Worm (Caenorhabditis elegans): ENCODE data around the gene elt-3.

elt-3 gene

DNA sequence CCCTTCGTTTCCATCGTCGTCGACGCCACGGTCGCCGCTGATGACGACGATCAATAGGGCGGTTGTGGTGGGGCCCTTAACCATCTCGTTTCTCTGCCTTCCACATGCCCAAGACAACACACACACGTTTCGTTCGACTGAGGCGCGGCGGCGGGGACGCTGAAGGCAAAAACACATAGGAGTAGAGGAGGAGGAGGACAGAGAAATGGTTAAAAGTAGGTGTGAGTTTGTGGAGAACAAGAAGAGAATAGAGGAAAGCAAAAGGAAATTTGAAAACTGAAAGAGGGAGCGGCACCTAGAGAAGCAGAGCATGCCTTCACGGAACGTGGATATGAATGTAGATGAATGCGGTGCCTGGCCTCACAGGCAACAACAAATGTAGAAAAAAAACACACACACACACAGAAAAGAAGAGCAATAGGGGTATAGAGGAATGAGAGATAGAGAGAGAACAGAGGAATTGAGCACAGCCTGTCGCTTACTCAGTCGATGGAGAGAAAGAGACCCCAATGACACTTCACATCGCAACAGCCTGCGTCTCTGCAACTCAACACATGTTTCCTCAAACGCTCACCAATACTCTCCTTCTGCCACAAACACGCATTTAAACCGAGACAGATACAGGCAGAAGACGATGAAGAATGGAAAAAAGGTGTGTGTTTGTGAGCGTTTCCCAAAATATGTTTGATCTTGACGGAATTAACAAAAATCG is 34.7 kb downstream of the elt-3 start (continued):
- peak; percentile 47 for TF ChIP-seq spr-1 (tag; optimal IDR thresholded peaks at IDR 0.05)
- TF ChIP-seq F44E2.7 (GFP tag; IDR thresholded peaks at IDR 0.05): no peak
- no peak for TF ChIP-seq F49E8.2 (tag; optimal IDR thresholded peaks at IDR 0.05; ENCODE audit: borderline replicate concordance)
- peak; percentile 96 for TF ChIP-seq aha-1 (tag)
- TF ChIP-seq madf-5 (GFP tag; IDR thresholded peaks at IDR 0.05): 0 out of 4 replicates have a peak, but pooled peaks of 1 of the 2 experiments have one; percentile 5
- peak; percentile 46 for TF ChIP-seq nhr-10 (tag; optimal IDR thresholded peaks at IDR 0.05)
- peak; percentile 73 for TF ChIP-seq nhr-48 (tag; optimal IDR thresholded peaks at IDR 0.05)
- TF ChIP-seq lin-13 (GFP tag; optimal IDR thresholded peaks at IDR 0.05): no peak
- TF ChIP-seq hlh-11 (tag; optimal IDR thresholded peaks at IDR 0.05): peak; percentile 96
- TF ChIP-seq mdl-1 (tag; optimal IDR thresholded peaks at IDR 0.05): peak; percentile 58 to 93
- TF ChIP-seq mes-2 (tag; optimal IDR thresholded peaks at IDR 0.05; ENCODE audit: poor library complexity, severe bottlenecking): peak; percentile 69
- peak; percentile 25 for TF ChIP-seq pqm-1 (tag; optimal IDR thresholded peaks at IDR 0.05)
- TF ChIP-seq mep-1 (tag; optimal IDR thresholded peaks at IDR 0.05): peak; percentile 90
- TF ChIP-seq daf-8 (GFP tag; IDR thresholded peaks at IDR 0.05): 0 out of 2 replicates have a peak, but pooled peaks have one; percentile 12
- TF ChIP-seq dmd-8 (GFP tag; IDR thresholded peaks at IDR 0.05): no peak
- TF ChIP-seq daf-16 (GFP tag; optimal IDR thresholded peaks at IDR 0.05): peak in 1 of 2 experiments; percentile 83
- TF ChIP-seq daf-16 (tag; optimal IDR thresholded peaks at IDR 0.05): peak; percentile 71
- TF ChIP-seq dve-1 (tag; optimal IDR thresholded peaks at IDR 0.05; ENCODE audit: insufficient read depth): peak; percentile 94
- peak; percentile 59 for TF ChIP-seq hlh-30 (tag; optimal IDR thresholded peaks at IDR 0.05; ENCODE audit: insufficient read depth)
- peak in 1 of 2 experiments; percentile 98 for TF ChIP-seq unc-62 (GFP tag; optimal IDR thresholded peaks at IDR 0.05 in 1 of 2)
- TF ChIP-seq unc-62 (tag; optimal IDR thresholded peaks at IDR 0.05): no peak
- no peak for TF ChIP-seq lir-3 (tag; optimal IDR thresholded peaks at IDR 0.05)
- TF ChIP-seq unc-130 (GFP tag; optimal IDR thresholded peaks at IDR 0.05): no peak
- no peak for TF ChIP-seq spr-3 (GFP tag; optimal IDR thresholded peaks at IDR 0.05)
- TF ChIP-seq ceh-62 (tag; optimal IDR thresholded peaks at IDR 0.05): no peak
- no peak for TF ChIP-seq nhr-25 (tag; optimal IDR thresholded peaks at IDR 0.05; ENCODE audit: borderline replicate concordance, insufficient read depth)
- TF ChIP-seq nhr-237 (tag; optimal IDR thresholded peaks at IDR 0.05): no peak
- TF ChIP-seq ctbp-1 (GFP tag; IDR thresholded peaks at IDR 0.05): peak; percentile 86
- no peak for TF ChIP-seq F10B5.3 (tag; optimal IDR thresholded peaks at IDR 0.05)
- peak; percentile 52 for TF ChIP-seq gei-8 (GFP tag; optimal IDR thresholded peaks at IDR 0.05)
- no peak for TF ChIP-seq unc-39 (tag; optimal IDR thresholded peaks at IDR 0.05)
- no peak for TF ChIP-seq vab-7 (GFP tag; IDR thresholded peaks at IDR 0.05)
- no peak for TF ChIP-seq ZK337.2 (GFP tag; IDR thresholded peaks at IDR 0.05)
- TF ChIP-seq madf-9 (GFP tag; conservative IDR thresholded peaks at IDR 0.05): no peak
- TF ChIP-seq T20F7.1 (GFP tag; optimal IDR thresholded peaks at IDR 0.05): peak; percentile 56
- peak; percentile 88 for TF ChIP-seq hmg-1.1 (GFP tag; IDR thresholded peaks at IDR 0.05)
- TF ChIP-seq ceh-82 (tag; optimal IDR thresholded peaks at IDR 0.05): no peak
- TF ChIP-seq pha-4 (GFP tag; IDR thresholded peaks at IDR 0.05): peak; percentile 69
- no peak for TF ChIP-seq pha-4 (tag; optimal IDR thresholded peaks at IDR 0.05)
- TF ChIP-seq Y75B8A.6 (GFP tag; IDR thresholded peaks at IDR 0.05): no peak
- peak; percentile 44 for TF ChIP-seq nhr-102 (tag; optimal IDR thresholded peaks at IDR 0.05)

DNA sequence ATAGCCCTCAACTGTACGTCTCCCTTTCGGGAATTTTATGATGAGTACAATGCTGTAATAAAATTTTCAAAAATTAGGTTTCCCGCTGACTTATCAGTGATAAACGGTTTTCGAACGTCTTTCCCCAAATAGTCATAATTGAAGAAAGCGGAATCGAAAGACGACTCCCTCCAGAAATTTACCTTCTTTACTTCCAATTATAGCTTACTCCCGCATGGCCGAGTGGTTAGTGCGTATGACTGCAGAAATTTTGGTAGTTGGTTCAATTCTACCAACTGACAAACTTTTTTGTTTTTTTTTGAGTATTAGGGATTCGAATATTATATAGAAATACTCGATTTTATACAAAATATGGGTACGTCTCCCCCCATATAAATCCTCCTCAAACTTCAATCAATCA is 38.4 kb downstream of the elt-3 start:
- TF ChIP-seq T26A8.4 (GFP tag; IDR thresholded peaks at IDR 0.05): peak; percentile 81
- peak; percentile 38; the same call in 1 of the 2 replicates for TF ChIP-seq nhr-42 (GFP tag; IDR thresholded peaks at IDR 0.05)
- peak; percentile 87 for TF ChIP-seq nhr-41 (GFP tag; IDR thresholded peaks at IDR 0.05)
- peak; percentile 68 for TF ChIP-seq madf-9 (GFP tag; conservative IDR thresholded peaks at IDR 0.05)
- peak; percentile 89 for TF ChIP-seq snpc-1.2 (GFP tag; IDR thresholded peaks at IDR 0.05)
- peak; percentile 72 for TF ChIP-seq vab-7 (GFP tag; IDR thresholded peaks at IDR 0.05)
- TF ChIP-seq Y48G9A.11 (GFP tag; IDR thresholded peaks at IDR 0.05): peak; percentile 75
- peak; percentile 74 for TF ChIP-seq lin-38 (GFP tag; IDR thresholded peaks at IDR 0.05)
- TF ChIP-seq Y105C5A.15 (GFP tag; IDR thresholded peaks at IDR 0.05): peak; percentile 62; the same call in 1 of the 2 replicates
- TF ChIP-seq lin-29 (GFP tag; IDR thresholded peaks at IDR 0.05): peak; percentile 33; the same call in 1 of the 2 replicates
- peak; percentile 96 for TF ChIP-seq lim-7 (GFP tag; IDR thresholded peaks at IDR 0.05)
- peak; percentile 68; the same call in 1 of the 2 replicates for TF ChIP-seq ctbp-1 (GFP tag; IDR thresholded peaks at IDR 0.05)
- peak; percentile 32; the same call in 1 of the 2 replicates for TF ChIP-seq hmg-1.1 (GFP tag; IDR thresholded peaks at IDR 0.05)
- TF ChIP-seq egl-43 (GFP tag; IDR thresholded peaks at IDR 0.05): peak; percentile 90

Data from whole organism, L4 larva.